Worm (Caenorhabditis elegans) whole organism, late embryonic: ENCODE data around the gene C05D12.5.

Experiments
- F13H6.1 ChIP-seq: sonication (generic microtip); optimal IDR thresholded peaks from 2 replicates; lab custom pipeline; 2016; ENCODE audit warnings: missing genetic modification characterization, missing compliant biosample characterization
- T23F11.4 ChIP-seq: fragments of 200-800 bp; sonication (Bioruptor generic); optimal IDR thresholded peaks from 2 replicates; lab custom pipeline; 2018; ENCODE audit warnings: mild to moderate bottlenecking, missing genetic modification characterization, missing compliant biosample characterization
- ahr-1 ChIP-seq: sonication (generic microtip); optimal IDR thresholded peaks from 2 replicates; lab custom pipeline; 2016; ENCODE audit warnings: missing genetic modification characterization, missing compliant biosample characterization
- ama-1 ChIP-seq: fragments of 150-350 bp; optimal IDR thresholded peaks from 2 replicates; lab custom pipeline; 2014
- ceh-18 ChIP-seq: sonication (generic microtip); optimal IDR thresholded peaks from 2 replicates; lab custom pipeline; 2016; ENCODE audit warnings: missing genetic modification characterization, missing compliant biosample characterization
- ceh-19 ChIP-seq: fragments of 200-800 bp; sonication (Bioruptor generic); optimal IDR thresholded peaks from 2 replicates; lab custom pipeline; 2018; ENCODE audit warnings: mild to moderate bottlenecking, missing genetic modification characterization, missing compliant biosample characterization
- ceh-22 ChIP-seq: sonication (generic microtip); optimal IDR thresholded peaks from 2 replicates; lab custom pipeline; 2017; ENCODE audit warnings: missing biosample characterization, missing genetic modification characterization
- ceh-30 ChIP-seq: fragments of 150-350 bp; optimal IDR thresholded peaks from 2 replicates; lab custom pipeline; 2014; ENCODE audit warnings: missing biosample characterization, missing genetic modification characterization
- ceh-34 ChIP-seq: sonication (generic microtip); optimal IDR thresholded peaks from 2 replicates; lab custom pipeline; 2016; ENCODE audit warnings: mild to moderate bottlenecking, missing genetic modification characterization, missing compliant biosample characterization
- ceh-48 ChIP-seq: sonication (generic microtip); optimal IDR thresholded peaks from 2 replicates; lab custom pipeline; 2016; ENCODE audit warnings: missing genetic modification characterization, inconsistent platforms, missing compliant biosample characterization
- che-1 ChIP-seq: sonication (generic microtip); optimal IDR thresholded peaks from 2 replicates; lab custom pipeline; 2016; ENCODE audit warnings: mild to moderate bottlenecking, missing genetic modification characterization, missing compliant biosample characterization
- dve-1 ChIP-seq: sonication (generic microtip); optimal IDR thresholded peaks from 2 replicates; lab custom pipeline; 2017; ENCODE audit warnings: antibody characterized with exemption, mild to moderate bottlenecking, missing genetic modification characterization, missing compliant biosample characterization
- elt-2 ChIP-seq: sonication (generic microtip); optimal IDR thresholded peaks from 2 replicates; lab custom pipeline; 2016; ENCODE audit warnings: missing genetic modification reagents, missing genetic modification characterization, missing compliant biosample characterization
- elt-4 ChIP-seq: sonication (generic microtip); optimal IDR thresholded peaks from 2 replicates; lab custom pipeline; 2016; ENCODE audit warnings: missing genetic modification characterization, missing compliant biosample characterization
- ets-4 ChIP-seq: sonication (generic microtip); optimal IDR thresholded peaks from 2 replicates; lab custom pipeline; 2016; ENCODE audit warnings: missing genetic modification characterization, missing compliant biosample characterization
- fax-1 ChIP-seq: sonication (generic microtip); optimal IDR thresholded peaks from 2 replicates; lab custom pipeline; 2016; ENCODE audit warnings: missing genotype, missing genetic modification characterization, missing compliant biosample characterization
- fkh-10 ChIP-seq: fragments of 150-350 bp; optimal IDR thresholded peaks from 2 replicates; lab custom pipeline; 2014; ENCODE audit warnings: missing biosample characterization, missing genetic modification reagents, missing genetic modification characterization
- fkh-6 ChIP-seq: sonication (generic microtip); optimal IDR thresholded peaks from 2 replicates; lab custom pipeline; 2016; ENCODE audit warnings: missing genetic modification characterization, missing compliant biosample characterization
- gmeb-2 ChIP-seq: sonication (generic microtip); optimal IDR thresholded peaks from 2 replicates; lab custom pipeline; 2016; ENCODE audit warnings: missing genetic modification characterization, inconsistent platforms, missing compliant biosample characterization
- hlh-15 ChIP-seq: sonication (generic microtip); optimal IDR thresholded peaks from 2 replicates; lab custom pipeline; 2016; ENCODE audit warnings: missing genetic modification characterization, missing compliant biosample characterization
- lim-6 ChIP-seq: sonication (generic microtip); optimal IDR thresholded peaks from 2 replicates; lab custom pipeline; 2016; ENCODE audit warnings: missing genetic modification characterization, missing compliant biosample characterization
- madf-2 ChIP-seq: sonication (generic microtip); optimal IDR thresholded peaks from 2 replicates; lab custom pipeline; 2017; ENCODE audit warnings: missing genetic modification characterization, missing compliant biosample characterization
- mec-3 ChIP-seq: sonication (generic microtip); optimal IDR thresholded peaks from 2 replicates; lab custom pipeline; 2016; ENCODE audit warnings: borderline replicate concordance, missing genetic modification characterization, missing compliant biosample characterization
- nhr-232 ChIP-seq: sonication (generic microtip); optimal IDR thresholded peaks from 2 replicates; lab custom pipeline; 2016; ENCODE audit warnings: missing genetic modification characterization, missing compliant biosample characterization
- npax-4 ChIP-seq: sonication (generic microtip); optimal IDR thresholded peaks from 2 replicates; lab custom pipeline; 2016; ENCODE audit warnings: missing genetic modification characterization, missing compliant biosample characterization
- pag-3 ChIP-seq: sonication (generic microtip); optimal IDR thresholded peaks from 2 replicates; lab custom pipeline; 2016; ENCODE audit warnings: missing compliant biosample characterization, missing genetic modification characterization, borderline replicate concordance
- pat-9 ChIP-seq: fragments of 200-800 bp; sonication (Bioruptor generic); optimal IDR thresholded peaks from 2 replicates; lab custom pipeline; 2018; ENCODE audit warnings: mild to moderate bottlenecking, missing genetic modification characterization, moderate library complexity, missing compliant biosample characterization
- pha-4 ChIP-seq: fragments of 150-350 bp; optimal IDR thresholded peaks from 2 replicates; lab custom pipeline; 2018; ENCODE audit warnings: missing biosample characterization, missing genetic modification reagents, missing genetic modification characterization
- ref-2 ChIP-seq: sonication (generic microtip); optimal IDR thresholded peaks from 2 replicates; lab custom pipeline; 2016; ENCODE audit warnings: missing genetic modification characterization, missing compliant biosample characterization
- rnt-1 ChIP-seq: sonication (generic microtip); optimal IDR thresholded peaks from 2 replicates; lab custom pipeline; 2016; ENCODE audit warnings: missing genetic modification characterization, missing compliant biosample characterization
- sox-2 ChIP-seq: fragments of 200-800 bp; sonication (Bioruptor generic); IDR thresholded peaks from 2 replicates; pipeline ENCODE4 v1.3.6; 2022; ENCODE audit warnings: missing genetic modification reagents, missing genetic modification characterization, missing compliant biosample characterization
- tbx-2 ChIP-seq: sonication (generic microtip); optimal IDR thresholded peaks from 2 replicates; lab custom pipeline; 2016; ENCODE audit warnings: missing genetic modification characterization, missing compliant biosample characterization
- ttx-3 ChIP-seq: sonication (generic microtip); optimal IDR thresholded peaks from 2 replicates; lab custom pipeline; 2016; ENCODE audit warnings: missing genetic modification reagents, missing genetic modification characterization, missing compliant biosample characterization
- unc-3 ChIP-seq, 2 experiments: fragments of 200-800 bp in 1 of 2; sonication (Bioruptor generic) in 1 of 2; sonication (generic microtip) in 1 of 2; conservative IDR thresholded peaks in 1 of 2; optimal IDR thresholded peaks in 1 of 2; 2 replicates each; pipeline versions ENCODE4 v1.3.6 to Lab custom; 2016 to 2022; ENCODE audit warnings: missing compliant biosample characterization in 2 of 2, missing genetic modification characterization in 2 of 2, missing genetic modification reagents in 1 of 2
- unc-42 ChIP-seq: sonication (generic microtip); optimal IDR thresholded peaks from 2 replicates; lab custom pipeline; 2016; ENCODE audit warnings: missing genotype, missing genetic modification characterization, missing compliant biosample characterization
- unc-55 ChIP-seq: sonication (generic microtip); optimal IDR thresholded peaks from 2 replicates; lab custom pipeline; 2017; ENCODE audit warnings: missing biosample characterization, missing genetic modification reagents, missing genetic modification characterization

Gene C05D12.5

ce11 chrII:11433942-11434341 is at the start of gene C05D12.5:
TSS of gene C05D12.5 (plus strand) at chrII:11434242.
- no peak for TF ChIP-seq rnt-1 (tag; lab: Kevin White, UChicago)
- TF ChIP-seq fkh-10: no peak
- TF ChIP-seq ahr-1 (tag; lab: Kevin White, UChicago): no peak
- no peak for TF ChIP-seq unc-42
- no peak for TF ChIP-seq che-1 (tag; lab: Kevin White, UChicago)
- no peak for TF ChIP-seq pha-4 (tag; lab: Kevin White, UChicago)
- no peak for TF ChIP-seq gmeb-2 (tag; lab: Kevin White, UChicago)
- no peak for TF ChIP-seq npax-4 (tag; lab: Kevin White, UChicago)
- TF ChIP-seq pag-3 (tag; lab: Kevin White, UChicago): no peak
- no peak for TF ChIP-seq pat-9
- no peak for TF ChIP-seq ets-4

- no peak for TF ChIP-seq ref-2 (tag; lab: Kevin White, UChicago)
- no peak for TF ChIP-seq ceh-19 (GFP tag; lab: Kevin White, UChicago)
- no peak for TF ChIP-seq ceh-30 (tag; lab: Kevin White, UChicago)
- no peak for TF ChIP-seq ttx-3 (tag; lab: Kevin White, UChicago)
- no peak for TF ChIP-seq elt-4 (tag; lab: Kevin White, UChicago)
- no peak for TF ChIP-seq fax-1 (tag; lab: Kevin White, UChicago)
- TF ChIP-seq nhr-232 (tag; lab: Kevin White, UChicago): no peak
These were observed 47.1 kb upstream of the C05D12.5 start for ce11 chrII:11386950-11387349.

DNA sequence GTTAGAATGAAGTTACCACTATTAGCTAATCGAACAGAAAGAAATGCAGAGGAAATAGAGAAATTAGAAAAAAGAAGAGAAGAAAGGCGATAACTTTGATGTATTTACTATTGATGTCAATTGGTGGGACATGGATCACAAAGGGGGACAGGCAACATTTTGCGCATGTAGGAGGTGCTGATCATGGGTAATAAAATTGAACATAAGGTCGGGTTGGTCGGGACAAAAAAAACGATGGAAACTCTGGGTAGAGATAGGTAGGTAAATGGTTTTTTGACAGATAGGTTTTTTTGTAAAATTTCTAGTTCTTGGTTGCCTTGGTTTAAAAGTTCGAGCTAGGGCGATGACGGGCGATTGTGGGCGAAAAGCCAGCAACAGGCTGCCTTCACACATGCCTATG is 43.2 kb upstream of the C05D12.5 start, which contains the start of gene shn-1:
Gene shn-1 (minus strand): TSS at position 101 of the 400 bp plus-strand sequence.
- TF ChIP-seq tbx-2 (tag; lab: Kevin White, UChicago): no peak
- no peak for TF ChIP-seq sox-2 (GFP tag; lab: Robert Waterston, UW)
- TF ChIP-seq fkh-6 (tag; lab: Kevin White, UChicago): no peak
- TF ChIP-seq dve-1 (tag; lab: Kevin White, UChicago): no peak
- TF ChIP-seq elt-2 (tag; lab: Kevin White, UChicago): no peak
- no peak for TF ChIP-seq hlh-15
- no peak for TF ChIP-seq lim-6 (tag; lab: Kevin White, UChicago)
- TF ChIP-seq unc-3 (GFP tag; conservative IDR thresholded peaks at IDR 0.05; lab: Robert Waterston, UW): no peak
- no peak for TF ChIP-seq unc-3 (tag; optimal IDR thresholded peaks at IDR 0.05; lab: Kevin White, UChicago)
- no peak for TF ChIP-seq ttx-3 (tag; lab: Kevin White, UChicago)
- TF ChIP-seq T23F11.4 (GFP tag; lab: Kevin White, UChicago): no peak
- TF ChIP-seq pat-9: no peak
- no peak for TF ChIP-seq F13H6.1 (tag; lab: Kevin White, UChicago)
- no peak for TF ChIP-seq mec-3 (tag; lab: Kevin White, UChicago)
- no peak for TF ChIP-seq ama-1 (lab: Kevin White, UChicago)
- no peak for TF ChIP-seq ceh-34 (tag; lab: Kevin White, UChicago)
- no peak for TF ChIP-seq pag-3 (tag; lab: Kevin White, UChicago)
- no peak for TF ChIP-seq ceh-48 (tag; lab: Kevin White, UChicago)
- TF ChIP-seq fkh-10: no peak

DNA sequence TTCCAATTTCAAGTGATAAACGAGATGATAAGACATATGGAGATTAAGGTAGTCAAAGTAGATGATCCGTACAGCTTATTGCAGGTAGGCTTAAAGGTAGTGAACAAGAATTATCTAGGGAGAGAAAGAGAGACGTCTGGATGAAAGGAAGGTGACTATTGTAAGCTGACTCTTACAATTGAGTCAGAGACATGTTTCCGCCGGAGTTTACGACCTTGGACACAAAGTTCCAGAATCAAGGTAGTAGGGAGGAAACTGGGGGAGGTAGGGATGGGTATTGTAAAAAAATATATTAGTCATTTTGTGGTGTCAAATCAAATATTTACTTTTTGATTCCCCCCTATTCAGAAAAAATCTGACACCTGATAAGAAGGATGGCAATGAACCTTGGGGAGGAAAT is 41.7 kb upstream of the C05D12.5 start:
- TF ChIP-seq unc-55 (GFP tag; lab: Kevin White, UChicago): no peak
- TF ChIP-seq ceh-22 (tag; lab: Kevin White, UChicago): no peak
- no peak for TF ChIP-seq madf-2
- no peak for TF ChIP-seq dve-1 (tag; lab: Kevin White, UChicago)
- no peak for TF ChIP-seq ceh-18 (tag; lab: Kevin White, UChicago)
- TF ChIP-seq elt-2 (tag; lab: Kevin White, UChicago): no peak
